Fruit fly (Drosophila melanogaster): ENCODE data around the gene CG18596.

DNA sequence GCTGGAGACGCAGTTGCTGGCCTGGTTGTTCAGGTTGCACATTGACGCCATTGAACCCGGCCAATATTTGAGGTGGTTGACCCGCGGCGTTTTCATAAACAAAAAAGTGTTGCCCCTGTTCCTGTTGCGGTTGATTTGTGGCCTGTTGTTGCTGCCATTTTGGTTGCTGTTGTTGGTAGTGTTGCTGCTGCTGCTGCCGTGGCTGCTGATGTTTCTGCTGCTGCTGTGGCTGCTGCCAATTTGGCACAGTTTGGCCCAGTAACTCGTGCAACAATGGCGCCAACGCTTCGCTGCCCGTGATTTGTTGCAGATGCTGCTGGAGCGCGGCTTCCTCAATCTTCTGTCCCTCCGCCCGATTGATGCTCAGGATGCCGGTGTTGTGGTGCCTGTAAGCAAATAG, 34.1 kb upstream of the CG18596 start:
- TF ChIP-seq CG8478 (optimal IDR thresholded peaks at IDR 0.05): no peak
- TF ChIP-seq CTCF (optimal IDR thresholded peaks at IDR 0.05): no peak

All from S2 (cell line).